Fruit fly (Drosophila melanogaster) ovary, adult (tissue): ENCODE measurements around the gene CG15027.
A peak's percentile ranks its signal among the peaks of the same experiment; 100 is the strongest.

Experiments used
- CG17801 ChIP-seq: fragments of 200-800 bp; optimal IDR thresholded peaks from 2 replicates; lab custom pipeline; 2019; ENCODE audit warnings: missing biosample characterization, mild to moderate bottlenecking, missing genetic modification characterization, moderate library complexity; ENCODE audit not compliant: partially characterized antibody

Gene CG15027

dm6 chrX:15063404-15064062 is 22.1 kb downstream of the CG15027 start, which contains the start of the genes hiw and ND-B18:
Gene hiw (minus strand): TSS chrX:15063429.
Gene ND-B18 (plus strand): TSS chrX:15063733.
- peak; percentile 61 for TF ChIP-seq CG17801

- TF ChIP-seq CG17801: no peak
Observed at dm6 chrX:15062619-15063018, 23.0 kb downstream of the CG15027 start.

dm6 chrX:15048713-15049112 is 36.9 kb downstream of the CG15027 start:
- no peak for TF ChIP-seq CG17801

dm6 chrX:15045608-15046007 is 40.0 kb downstream of the CG15027 start:
- TF ChIP-seq CG17801: no peak

dm6 chrX:15043700-15044225 is 41.9 kb downstream of the CG15027 start, which contains the start of gene CG5541:
Gene CG5541 (plus strand): TSS chrX:15044123.
- peak; percentile 70 for TF ChIP-seq CG17801

- TF ChIP-seq CG17801: peak; percentile 11
Observed at dm6 chrX:15043013-15043699, 42.5 kb downstream of the CG15027 start.

dm6 chrX:15042499-15042898 is 43.1 kb downstream of the CG15027 start:
- peak; percentile 30 for TF ChIP-seq CG17801
